Worm (Caenorhabditis elegans): ENCODE measurements around the gene frm-8.

DNA sequence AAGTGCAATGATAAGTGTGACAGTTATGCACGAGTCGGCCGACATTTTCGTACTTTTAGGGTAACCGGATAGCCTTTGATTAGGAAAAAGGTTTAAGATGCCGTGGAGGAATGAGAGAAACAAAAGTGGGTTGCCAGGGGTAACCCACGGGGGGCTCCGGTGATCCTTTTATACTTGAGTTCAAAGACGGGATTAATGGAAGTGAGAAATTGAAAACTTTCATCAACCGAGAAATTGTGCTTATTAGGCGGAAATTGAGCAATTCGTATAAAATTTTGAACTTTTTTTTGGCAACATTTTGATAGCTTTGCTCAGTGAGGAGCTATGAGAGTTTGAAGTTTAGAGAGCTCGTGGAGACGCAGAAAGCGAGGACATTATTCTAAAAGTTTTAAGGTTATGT is 36.6 kb upstream of the frm-8 start, which contains the start of gene Y53G8AM.4:
- TF ChIP-seq zag-1 (tag; optimal IDR thresholded peaks at IDR 0.05) (no peak), snpc-4 (tag; optimal IDR thresholded peaks at IDR 0.05) (no peak), efl-1 (optimal IDR thresholded peaks at IDR 0.05) (no peak), efl-1 (GFP tag; optimal IDR thresholded peaks at IDR 0.05 in 1 of 2) (no peak), lin-13 (GFP tag; optimal IDR thresholded peaks at IDR 0.05) (no peak), elt-3 (tag; optimal IDR thresholded peaks at IDR 0.05) (no peak), fkh-10 (GFP tag; optimal IDR thresholded peaks at IDR 0.05) (no peak), lsy-2 (tag; optimal IDR thresholded peaks at IDR 0.05) (no peak), ztf-11 (tag; optimal IDR thresholded peaks at IDR 0.05) (no peak)

All from whole organism, L1 larva.